Fruit fly (Drosophila melanogaster) whole organism: ENCODE data around the gene t-cup.

Experiments used
- CG8478 ChIP-seq: fragments of >200 bp; optimal IDR thresholded peaks from 2 replicates; lab custom pipeline; 2018; ENCODE audit warnings: inconsistent platforms
- Dll ChIP-seq: fragments of >200 bp; optimal IDR thresholded peaks from 2 replicates; lab custom pipeline; 2017
- EcR ChIP-seq, 2 experiments: fragments of >200 bp; optimal IDR thresholded peaks; 2 replicates each; lab custom pipeline; 2017; ENCODE audit warnings: missing biosample characterization in 2 of 2, missing genetic modification characterization in 2 of 2, missing genetic modification reagents in 2 of 2
- pan ChIP-seq: fragments of >200 bp; optimal IDR thresholded peaks from 2 replicates; lab custom pipeline; 2017
- psq ChIP-seq: fragments of >200 bp; optimal IDR thresholded peaks from 2 replicates; lab custom pipeline; 2017
- usp ChIP-seq: fragments of >200 bp; optimal IDR thresholded peaks from 2 replicates; lab custom pipeline; 2017; ENCODE audit warnings: missing biosample characterization, missing genetic modification characterization, mixed read lengths

- no peak for TF ChIP-seq usp (GFP tag; lab: Kevin White, UChicago)
- no peak for TF ChIP-seq psq (lab: Kevin White, UChicago)
- TF ChIP-seq pan: no peak
- TF ChIP-seq EcR (GFP tag; optimal IDR thresholded peaks at IDR 0.05; lab: Kevin White, UChicago): no peak
- no peak for TF ChIP-seq CG8478 (lab: Kevin White, UChicago)
- TF ChIP-seq Dll: no peak
Observed at dm6 chr2L:12475308-12475707, 21.8 kb downstream of the t-cup start.
